Worm (Caenorhabditis elegans) whole organism, young adult: ENCODE data around the gene T21B4.3.

Experiments
- F49E8.2 ChIP-seq: sonication (generic microtip); optimal IDR thresholded peaks from 3 replicates; lab custom pipeline; 2017; ENCODE audit warnings: missing genetic modification characterization, mild to moderate bottlenecking, missing compliant biosample characterization, antibody characterized with exemption, moderate library complexity; ENCODE audit not compliant: insufficient read depth
- attf-3 ChIP-seq: fragments of 200-800 bp; sonication (Bioruptor generic); conservative IDR thresholded peaks from 2 replicates; pipeline ENCODE4 v1.3.6; 2022; ENCODE audit warnings: missing genetic modification reagents, missing genetic modification characterization, missing compliant biosample characterization
- lir-1 ChIP-seq: fragments of 200-800 bp; sonication (Bioruptor generic); conservative IDR thresholded peaks from 2 replicates; pipeline ENCODE4 v1.3.6; 2022; ENCODE audit warnings: missing genetic modification reagents, missing genetic modification characterization, missing compliant biosample characterization
- madf-3 ChIP-seq: fragments of 200-800 bp; sonication (Bioruptor generic); IDR thresholded peaks from 2 replicates; pipeline ENCODE4 v1.3.6; 2022; ENCODE audit warnings: missing genetic modification reagents, missing genetic modification characterization, missing compliant biosample characterization
- repo-1 ChIP-seq: sonication (generic microtip); optimal IDR thresholded peaks from 2 replicates; lab custom pipeline; 2017; ENCODE audit warnings: mild to moderate bottlenecking, missing genetic modification characterization, missing compliant biosample characterization
- unc-130 ChIP-seq: sonication (generic microtip); optimal IDR thresholded peaks from 2 replicates; lab custom pipeline; 2016; ENCODE audit warnings: missing genetic modification reagents, missing genetic modification characterization, missing compliant biosample characterization
- unc-62 ChIP-seq: fragments of 150-350 bp; optimal IDR thresholded peaks from 2 replicates; lab custom pipeline; 2014; ENCODE audit warnings: missing biosample characterization, missing genetic modification reagents, missing genetic modification characterization

DNA sequence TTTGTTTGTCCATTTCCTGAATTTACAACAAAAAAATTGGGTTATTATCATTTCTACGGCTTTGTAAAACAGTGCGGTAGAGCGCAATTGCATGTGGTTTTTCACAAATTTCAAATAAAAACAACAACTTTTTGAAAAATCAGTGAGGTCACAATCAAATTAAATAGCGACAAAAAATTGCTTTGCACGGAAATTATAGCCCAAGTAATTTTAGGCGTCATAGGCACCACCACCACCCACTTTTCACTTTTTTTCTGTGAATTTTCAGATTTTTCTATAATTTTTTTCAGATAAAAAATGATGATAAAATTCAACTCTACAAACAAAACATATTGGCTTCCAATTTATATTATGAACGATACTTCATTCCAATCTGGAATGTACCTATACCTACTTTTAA, 39.6 kb downstream of the T21B4.3 start, which contains the start of gene sre-38:
- TF ChIP-seq repo-1 (tag; lab: Kevin White, UChicago) (no peak), unc-62 (GFP tag; lab: Kevin White, UChicago) (no peak), unc-130 (no peak), attf-3 (no peak), madf-3 (GFP tag; lab: Robert Waterston, UW) (no peak), lir-1 (GFP tag; lab: Robert Waterston, UW) (no peak), F49E8.2 (tag; lab: Kevin White, UChicago) (no peak)
